Worm (Caenorhabditis elegans): ENCODE results near the gene bub-3.

The bub-3 gene

DNA sequence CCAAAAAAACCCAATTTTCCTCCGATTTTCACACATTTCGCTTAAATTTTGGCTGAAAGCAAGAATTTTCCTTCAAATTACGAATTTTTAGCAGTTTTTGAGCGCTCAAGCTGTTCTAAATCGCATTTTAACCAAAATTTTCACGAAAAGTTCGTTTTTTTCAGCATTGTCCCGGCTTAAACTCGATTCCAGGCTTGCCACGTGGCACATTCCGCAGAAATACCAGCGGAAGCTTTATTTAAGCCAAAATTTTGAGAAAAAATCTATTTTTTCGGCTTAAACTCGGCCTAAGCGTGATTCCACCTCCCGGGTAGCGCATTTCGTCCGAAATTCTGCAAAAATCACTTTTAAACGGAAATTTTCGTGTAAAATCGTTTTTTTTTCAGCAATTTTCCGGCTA lies 2.1 kb upstream of the bub-3 start:
- TF ChIP-seq lin-13 (tag; optimal IDR thresholded peaks at IDR 0.05) (no peak), mls-2 (tag; optimal IDR thresholded peaks at IDR 0.05) (no peak), ztf-11 (tag; optimal IDR thresholded peaks at IDR 0.05) (no peak), ceh-83 (GFP tag; optimal IDR thresholded peaks at IDR 0.05) (no peak), flh-1 (GFP tag; optimal IDR thresholded peaks at IDR 0.05) (no peak), tbx-8 (GFP tag; optimal IDR thresholded peaks at IDR 0.05) (no peak), bed-3 (GFP tag; optimal IDR thresholded peaks at IDR 0.05) (no peak), unc-62 (GFP tag; optimal IDR thresholded peaks at IDR 0.05) (no peak), mep-1 (tag; optimal IDR thresholded peaks at IDR 0.05) (no peak), elt-1 (tag; optimal IDR thresholded peaks at IDR 0.05; ENCODE audit: borderline replicate concordance, insufficient read depth) (no peak), M03D4.4 (tag; optimal IDR thresholded peaks at IDR 0.05) (no peak), ces-1 (GFP tag; optimal IDR thresholded peaks at IDR 0.05) (no peak)

DNA sequence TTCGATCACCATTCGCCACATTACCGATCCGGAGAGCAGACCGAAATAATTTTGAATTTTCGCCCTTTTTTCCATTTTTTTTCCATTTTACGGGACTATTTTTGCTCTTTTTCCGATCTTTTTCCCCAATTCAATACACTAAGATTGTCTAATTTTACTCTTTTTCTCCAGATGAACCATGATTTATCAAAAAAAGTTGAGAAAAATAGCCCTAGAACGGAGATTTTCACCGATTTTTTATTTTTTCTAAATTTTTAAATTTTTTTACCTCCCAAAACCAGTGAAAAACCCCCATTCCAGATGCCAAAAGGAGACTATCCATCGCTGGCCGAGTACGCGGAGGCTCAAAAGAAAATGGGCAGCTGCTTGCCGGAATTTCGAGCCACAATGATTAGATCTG lies 3.6 kb downstream of the bub-3 start, which contains the start of gene Y54G9A.9:
Gene Y54G9A.9, plus strand, starts transcription at position 301 of the 400 bp plus-strand sequence.
- no peak for TF ChIP-seq mls-2 (tag; optimal IDR thresholded peaks at IDR 0.05)
- TF ChIP-seq M03D4.4 (tag; optimal IDR thresholded peaks at IDR 0.05), result no peak
- TF ChIP-seq bed-3 (GFP tag; optimal IDR thresholded peaks at IDR 0.05), result no peak
- no peak for TF ChIP-seq nhr-12 (tag; optimal IDR thresholded peaks at IDR 0.05)
- no peak for TF ChIP-seq sem-2 (GFP tag; optimal IDR thresholded peaks at IDR 0.05)
- no peak for TF ChIP-seq nhr-76 (tag; optimal IDR thresholded peaks at IDR 0.05)
- TF ChIP-seq ces-1 (GFP tag; optimal IDR thresholded peaks at IDR 0.05), result no peak
- TF ChIP-seq unc-62 (GFP tag; optimal IDR thresholded peaks at IDR 0.05), result no peak
- TF ChIP-seq snpc-4 (tag; optimal IDR thresholded peaks at IDR 0.05), result no peak
- TF ChIP-seq nhr-237 (tag; optimal IDR thresholded peaks at IDR 0.05), result no peak
- no peak for TF ChIP-seq elt-3 (tag; optimal IDR thresholded peaks at IDR 0.05)
- TF ChIP-seq lin-13 (tag; optimal IDR thresholded peaks at IDR 0.05), result no peak
- no peak for TF ChIP-seq drap-1 (GFP tag; optimal IDR thresholded peaks at IDR 0.05)

DNA sequence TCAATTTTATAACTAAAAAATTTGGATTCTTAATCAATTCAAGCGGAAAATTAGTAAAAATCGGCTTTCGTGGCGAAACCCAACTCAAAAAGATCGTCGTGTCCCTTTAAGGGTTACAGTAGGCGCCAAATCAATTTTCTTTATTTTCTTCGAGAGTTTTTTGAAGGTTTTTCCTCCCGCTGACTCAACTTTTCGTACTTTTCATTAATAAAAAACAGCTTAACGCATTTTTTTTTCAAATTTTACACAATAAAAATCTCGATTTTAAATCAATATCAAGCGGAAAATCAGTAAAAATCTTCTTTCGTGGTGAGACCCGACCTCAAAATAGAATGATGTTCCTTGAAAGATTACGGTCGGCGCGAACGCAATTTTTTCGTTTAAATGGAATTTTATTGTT lies 6.3 kb downstream of the bub-3 start:
- TF ChIP-seq ham-2 (GFP tag; optimal IDR thresholded peaks at IDR 0.05) (no peak), ztf-11 (tag; optimal IDR thresholded peaks at IDR 0.05) (no peak), nhr-12 (tag; optimal IDR thresholded peaks at IDR 0.05) (no peak), snpc-4 (tag; optimal IDR thresholded peaks at IDR 0.05) (no peak), nhr-237 (tag; optimal IDR thresholded peaks at IDR 0.05) (no peak), unc-120 (tag; optimal IDR thresholded peaks at IDR 0.05; ENCODE audit: poor library complexity, severe bottlenecking) (no peak), lsy-2 (tag; optimal IDR thresholded peaks at IDR 0.05) (no peak), unc-62 (GFP tag; optimal IDR thresholded peaks at IDR 0.05) (no peak), mep-1 (tag; optimal IDR thresholded peaks at IDR 0.05) (no peak), flh-1 (GFP tag; optimal IDR thresholded peaks at IDR 0.05) (no peak), ces-1 (GFP tag; optimal IDR thresholded peaks at IDR 0.05) (no peak), nhr-28 (tag; optimal IDR thresholded peaks at IDR 0.05) (no peak), elt-1 (tag; optimal IDR thresholded peaks at IDR 0.05; ENCODE audit: borderline replicate concordance, insufficient read depth) (no peak), tbx-8 (GFP tag; optimal IDR thresholded peaks at IDR 0.05) (no peak), cnd-1 (tag; optimal IDR thresholded peaks at IDR 0.05) (no peak), ceh-39 (tag; optimal IDR thresholded peaks at IDR 0.05) (no peak), pha-4 (tag; optimal IDR thresholded peaks at IDR 0.05) (no peak)

DNA sequence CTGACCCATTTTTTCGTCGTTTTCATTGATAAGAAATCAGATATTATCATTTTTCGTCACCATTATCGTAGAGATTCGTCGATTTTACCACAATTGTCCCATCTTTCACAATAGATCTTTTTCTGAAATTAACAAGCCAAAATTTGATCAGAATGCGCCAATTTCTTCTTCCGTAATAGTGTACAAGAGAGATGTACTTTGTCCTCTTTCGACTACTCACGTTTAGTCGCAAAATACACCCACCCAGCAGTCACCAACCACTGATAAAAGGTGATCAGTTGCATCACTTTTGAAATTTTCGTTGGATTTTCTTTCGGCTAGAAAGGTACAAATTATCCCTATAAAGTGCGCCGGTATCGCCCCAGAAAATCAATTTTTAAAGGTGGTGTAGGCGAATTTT lies 6.7 kb downstream of the bub-3 start:
- no peak for TF ChIP-seq nhr-76 (tag; optimal IDR thresholded peaks at IDR 0.05)
- TF ChIP-seq sem-2 (GFP tag; optimal IDR thresholded peaks at IDR 0.05), result no peak
- no peak for TF ChIP-seq unc-120 (tag; optimal IDR thresholded peaks at IDR 0.05; ENCODE audit: poor library complexity, severe bottlenecking)
- no peak for TF ChIP-seq ceh-43 (GFP tag; optimal IDR thresholded peaks at IDR 0.05)
- TF ChIP-seq mab-5 (tag; optimal IDR thresholded peaks at IDR 0.05), result no peak
- no peak for TF ChIP-seq lin-32 (GFP tag; optimal IDR thresholded peaks at IDR 0.05)
- no peak for TF ChIP-seq ces-1 (GFP tag; optimal IDR thresholded peaks at IDR 0.05)

DNA sequence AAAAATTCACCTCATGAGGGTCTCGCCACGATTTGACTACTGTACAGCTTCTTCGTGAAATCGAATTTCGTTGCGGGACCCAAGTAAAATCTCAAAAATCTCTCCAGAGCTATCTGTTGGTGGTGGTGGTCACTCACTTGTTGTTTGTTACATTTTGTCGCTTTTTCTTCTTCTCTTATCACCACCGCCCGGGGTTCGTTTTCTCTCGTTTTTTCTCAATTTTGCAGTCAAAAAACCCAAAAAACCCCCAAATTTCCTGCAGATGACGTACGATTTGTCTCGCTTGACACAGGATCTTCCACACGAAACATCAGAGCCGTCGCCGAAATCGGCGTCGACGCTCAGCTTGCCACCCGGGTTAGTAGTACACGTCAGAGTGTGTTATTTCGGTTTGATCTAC lies 10.2 kb downstream of the bub-3 start, which contains the start of gene R06B9.5:
Gene R06B9.5, plus strand, starts transcription at position 232 of the 400 bp plus-strand sequence.
- TF ChIP-seq ham-2 (GFP tag; optimal IDR thresholded peaks at IDR 0.05) (no peak), hlh-1 (tag; optimal IDR thresholded peaks at IDR 0.05) (no peak), ztf-11 (tag; optimal IDR thresholded peaks at IDR 0.05) (no peak)

All from whole organism, mixed stage, embryonic.